Fruit fly (Drosophila melanogaster): ENCODE results near the gene CG14022.
A peak's percentile ranks its signal among the peaks of the same experiment; 100 is the strongest.

CG14022 gene

dm6 chr2L:5297289-5297960 lies 31.3 kb downstream of the CG14022 start (continued):
- TF ChIP-seq CG6792 (GFP tag; optimal IDR thresholded peaks at IDR 0.05) (peak; percentile 78), fd59A (GFP tag; optimal IDR thresholded peaks at IDR 0.05) (no peak), Smox (GFP tag; optimal IDR thresholded peaks at IDR 0.05) (peak; percentile 92), CG11294 (GFP tag; IDR thresholded peaks at IDR 0.05) (no peak), ss (GFP tag; optimal IDR thresholded peaks at IDR 0.05) (no peak), fd85E (GFP tag; optimal IDR thresholded peaks at IDR 0.05) (peak; percentile 25), cyc (GFP tag; optimal IDR thresholded peaks at IDR 0.05) (peak; percentile 94), CG9139 (GFP tag; optimal IDR thresholded peaks at IDR 0.05) (no peak), CG8119 (GFP tag; IDR thresholded peaks at IDR 0.05) (peak; percentile 51; the same call in 1 of the 3 replicates), CG8632 (GFP tag; optimal IDR thresholded peaks at IDR 0.05) (peak; percentile 77), CG11762 (GFP tag; optimal IDR thresholded peaks at IDR 0.05; ENCODE audit: insufficient read depth) (peak; percentile 53), CG7368 (GFP tag; optimal IDR thresholded peaks at IDR 0.05) (peak; percentile 48), eg (GFP tag; IDR thresholded peaks at IDR 0.05) (peak; percentile 52; the same call in 2 of the 3 replicates), topi (GFP tag; optimal IDR thresholded peaks at IDR 0.05) (peak; percentile 93), CG10669 (GFP tag; optimal IDR thresholded peaks at IDR 0.05) (no peak), acj6 (GFP tag; optimal IDR thresholded peaks at IDR 0.05) (peak; percentile 80), Hr39 (GFP tag; optimal IDR thresholded peaks at IDR 0.05) (peak; percentile 93), CG3919 (GFP tag; optimal IDR thresholded peaks at IDR 0.05) (peak; percentile 76), OdsH (GFP tag; optimal IDR thresholded peaks at IDR 0.05) (peak; percentile 78), Lpt (GFP tag; optimal IDR thresholded peaks at IDR 0.05) (no peak), Sox102F (GFP tag; optimal IDR thresholded peaks at IDR 0.05) (peak; percentile 93), Ets96B (tag; optimal IDR thresholded peaks at IDR 0.05) (no peak), CG34406 (GFP tag; optimal IDR thresholded peaks at IDR 0.05) (peak; percentile 81), net (GFP tag; optimal IDR thresholded peaks at IDR 0.05) (peak; percentile 59), Sox14 (GFP tag; optimal IDR thresholded peaks at IDR 0.05) (peak; percentile 85)

dm6 chr2L:5296672-5297288 lies 31.9 kb downstream of the CG14022 start:
- no peak for TF ChIP-seq CG11294 (GFP tag; IDR thresholded peaks at IDR 0.05)
- TF ChIP-seq OdsH (GFP tag; optimal IDR thresholded peaks at IDR 0.05): peak; percentile 83
- TF ChIP-seq CG1621 (tag; optimal IDR thresholded peaks at IDR 0.05): peak; percentile 87
- TF ChIP-seq eg (GFP tag; IDR thresholded peaks at IDR 0.05): 0 out of 3 replicates have a peak, but pooled peaks have one; percentile 52
- TF ChIP-seq ss (GFP tag; optimal IDR thresholded peaks at IDR 0.05): peak; percentile 89 to 93
- TF ChIP-seq CG32006 (GFP tag; optimal IDR thresholded peaks at IDR 0.05): peak; percentile 83
- TF ChIP-seq Gug (GFP tag; IDR thresholded peaks at IDR 0.05): peak; percentile 43
- peak; percentile 98 for TF ChIP-seq Eip78C (GFP tag)
- TF ChIP-seq CG16779 (tag; optimal IDR thresholded peaks at IDR 0.05): peak; percentile 35
- TF ChIP-seq CG6808 (GFP tag; optimal IDR thresholded peaks at IDR 0.05): peak; percentile 92
- peak; percentile 94 for TF ChIP-seq Ets96B (tag; optimal IDR thresholded peaks at IDR 0.05)
- no peak for TF ChIP-seq vri (GFP tag; optimal IDR thresholded peaks at IDR 0.05)
- TF ChIP-seq CG8319 (GFP tag; optimal IDR thresholded peaks at IDR 0.05): peak; percentile 70
- no peak for TF ChIP-seq fkh (GFP tag; optimal IDR thresholded peaks at IDR 0.05)
- peak; percentile 64 for TF ChIP-seq Lpt (GFP tag; optimal IDR thresholded peaks at IDR 0.05)
- peak; percentile 75 for TF ChIP-seq CG8119 (GFP tag; IDR thresholded peaks at IDR 0.05)
- peak; percentile 86 for TF ChIP-seq CG11762 (GFP tag; optimal IDR thresholded peaks at IDR 0.05; ENCODE audit: insufficient read depth)
- TF ChIP-seq cyc (GFP tag; optimal IDR thresholded peaks at IDR 0.05): peak; percentile 50
- peak; percentile 67 for TF ChIP-seq CG9139 (GFP tag; optimal IDR thresholded peaks at IDR 0.05)
- peak; percentile 63 for TF ChIP-seq CG11902 (GFP tag; optimal IDR thresholded peaks at IDR 0.05)
- TF ChIP-seq CG7368 (GFP tag; optimal IDR thresholded peaks at IDR 0.05): peak; percentile 73
- peak; percentile 59 for TF ChIP-seq Met (GFP tag; optimal IDR thresholded peaks at IDR 0.05)
- TF ChIP-seq CG6792 (GFP tag; optimal IDR thresholded peaks at IDR 0.05): peak; percentile 72
- peak; percentile 68 to 87 for TF ChIP-seq salr (GFP tag; optimal IDR thresholded peaks at IDR 0.05)
- TF ChIP-seq dsx (GFP tag; optimal IDR thresholded peaks at IDR 0.05; ENCODE audit: poor library complexity, severe bottlenecking): peak; percentile 89
- no peak for TF ChIP-seq Hr38 (GFP tag; optimal IDR thresholded peaks at IDR 0.05)
- peak; percentile 55 for TF ChIP-seq lz (GFP tag; optimal IDR thresholded peaks at IDR 0.05)
- TF ChIP-seq CG3919 (GFP tag; optimal IDR thresholded peaks at IDR 0.05): peak; percentile 90
- peak; percentile 93 for TF ChIP-seq spab (GFP tag; optimal IDR thresholded peaks at IDR 0.05)
- TF ChIP-seq Sox102F (GFP tag; optimal IDR thresholded peaks at IDR 0.05): peak; percentile 39
- TF ChIP-seq CG4318 (GFP tag; optimal IDR thresholded peaks at IDR 0.05): peak; percentile 45
- TF ChIP-seq Eip93F (GFP tag; optimal IDR thresholded peaks at IDR 0.05): peak; percentile 52
- no peak for TF ChIP-seq Blimp-1 (GFP tag; optimal IDR thresholded peaks at IDR 0.05)
- peak; percentile 46 for TF ChIP-seq CG6276 (GFP tag; optimal IDR thresholded peaks at IDR 0.05)
- TF ChIP-seq Hr39 (GFP tag; optimal IDR thresholded peaks at IDR 0.05): peak; percentile 50
- peak; percentile 63 for TF ChIP-seq Smox (GFP tag; optimal IDR thresholded peaks at IDR 0.05)
